Fruit fly (Drosophila melanogaster) whole organism, prepupa: Measurements from ENCODE around the gene CG6026.

Source experiments
- Blimp-1 ChIP-seq: fragments of 200-800 bp; sonication (Bioruptor generic); optimal IDR thresholded peaks from 3 replicates; lab custom pipeline; 2017; ENCODE audit warnings: missing biosample characterization, missing genetic modification characterization, mild to moderate bottlenecking, moderate library complexity, missing genetic modification reagents
- CG10631 ChIP-seq: fragments of 200-800 bp; sonication (Bioruptor generic); optimal IDR thresholded peaks from 2 replicates; lab custom pipeline; 2016; ENCODE audit warnings: missing biosample characterization, missing genetic modification characterization
- CG11762 ChIP-seq: fragments of 200-800 bp; sonication (Bioruptor generic); optimal IDR thresholded peaks from 3 replicates; lab custom pipeline; 2016; ENCODE audit warnings: missing biosample characterization, missing genetic modification characterization; ENCODE audit not compliant: insufficient read depth
- CG11902 ChIP-seq: fragments of 200-800 bp; sonication (Bioruptor generic); optimal IDR thresholded peaks from 3 replicates; lab custom pipeline; 2016; ENCODE audit warnings: missing biosample characterization, missing genetic modification characterization
- CG15336 ChIP-seq: fragments of 200-800 bp; sonication (Bioruptor generic); IDR thresholded peaks from 2 replicates; pipeline ENCODE4 v1.3.6; 2022; ENCODE audit warnings: missing biosample characterization, missing genetic modification characterization
- CG1621 ChIP-seq: fragments of 200-800 bp; sonication (Bioruptor generic); optimal IDR thresholded peaks from 3 replicates; lab custom pipeline; 2018; ENCODE audit warnings: missing biosample characterization, mild to moderate bottlenecking, missing genetic modification characterization
- CG16779 ChIP-seq: fragments of 200-800 bp; sonication (Bioruptor generic); optimal IDR thresholded peaks from 3 replicates; lab custom pipeline; 2017; ENCODE audit warnings: missing biosample characterization, mild to moderate bottlenecking, missing genetic modification characterization
- CG3032 ChIP-seq: fragments of 200-800 bp; optimal IDR thresholded peaks from 2 replicates; lab custom pipeline; 2019; ENCODE audit warnings: missing biosample characterization, mild to moderate bottlenecking, missing genetic modification characterization, moderate library complexity
- CG3919 ChIP-seq: fragments of 200-800 bp; sonication (Bioruptor generic); optimal IDR thresholded peaks from 3 replicates; lab custom pipeline; 2016; ENCODE audit warnings: missing biosample characterization, missing genetic modification characterization
- CG6163 ChIP-seq: fragments of 200-800 bp; sonication (Bioruptor generic); IDR thresholded peaks from 3 replicates; pipeline ENCODE4 v1.3.6; 2022; ENCODE audit warnings: missing biosample characterization, missing genetic modification characterization
- CG6276 ChIP-seq: fragments of 200-800 bp; sonication (Bioruptor generic); optimal IDR thresholded peaks from 2 replicates; lab custom pipeline; 2017; ENCODE audit warnings: missing biosample characterization, mild to moderate bottlenecking, missing genetic modification characterization
- CG6792 ChIP-seq: fragments of 200-800 bp; sonication (Bioruptor generic); optimal IDR thresholded peaks from 3 replicates; lab custom pipeline; 2016; ENCODE audit warnings: missing biosample characterization, missing genetic modification characterization
- CG6854 ChIP-seq: fragments of 200-800 bp; sonication (Bioruptor generic); optimal IDR thresholded peaks from 2 replicates; lab custom pipeline; 2017; ENCODE audit warnings: missing biosample characterization, mild to moderate bottlenecking, missing genetic modification characterization
- CG7368 ChIP-seq: fragments of 200-800 bp; sonication (Bioruptor generic); optimal IDR thresholded peaks from 3 replicates; lab custom pipeline; 2016; ENCODE audit warnings: missing biosample characterization, missing genetic modification characterization
- CG8119 ChIP-seq: fragments of 200-800 bp; sonication (Bioruptor generic); IDR thresholded peaks from 3 replicates; pipeline ENCODE4 v1.3.6; 2022; ENCODE audit warnings: missing biosample characterization, missing genetic modification characterization
- CG8632 ChIP-seq: fragments of 200-800 bp; sonication (Bioruptor generic); optimal IDR thresholded peaks from 3 replicates; lab custom pipeline; 2016; ENCODE audit warnings: missing biosample characterization, missing genetic modification characterization
- CG9139 ChIP-seq: fragments of 200-800 bp; sonication (Bioruptor generic); optimal IDR thresholded peaks from 3 replicates; lab custom pipeline; 2017; ENCODE audit warnings: missing biosample characterization, mild to moderate bottlenecking, missing genetic modification characterization
- Eip75B ChIP-seq: fragments of 200-800 bp; sonication (Bioruptor generic); optimal IDR thresholded peaks from 3 replicates; lab custom pipeline; 2016; ENCODE audit warnings: missing biosample characterization, missing genetic modification characterization
- Eip78C ChIP-seq: fragments of 200-800 bp; sonication (Bioruptor generic); peaks from one replicate; lab custom pipeline; 2016; ENCODE audit warnings: missing biosample characterization, missing genetic modification characterization
- Eip93F ChIP-seq: fragments of 200-800 bp; sonication (Bioruptor generic); optimal IDR thresholded peaks from 2 replicates; lab custom pipeline; 2016; ENCODE audit warnings: missing biosample characterization, mild to moderate bottlenecking, missing genetic modification characterization
- Ets21C ChIP-seq: fragments of 200-800 bp; sonication (Bioruptor generic); optimal IDR thresholded peaks from 3 replicates; lab custom pipeline; 2016; ENCODE audit warnings: missing biosample characterization, missing genetic modification characterization
- Ets96B ChIP-seq: fragments of 200-800 bp; optimal IDR thresholded peaks from 2 replicates; lab custom pipeline; 2019; ENCODE audit warnings: missing biosample characterization, mild to moderate bottlenecking, missing genetic modification characterization, moderate library complexity
- Gug ChIP-seq: fragments of 200-800 bp; sonication (Bioruptor generic); IDR thresholded peaks from 2 replicates; pipeline ENCODE4 v1.3.6; 2022; ENCODE audit warnings: missing biosample characterization, missing genetic modification characterization
- Hr38 ChIP-seq: sonication (Bioruptor generic); optimal IDR thresholded peaks from 2 replicates; lab custom pipeline; 2016; ENCODE audit warnings: missing biosample characterization, missing genetic modification characterization
- Hr4 ChIP-seq: fragments of 200-800 bp; sonication (Bioruptor generic); optimal IDR thresholded peaks from 3 replicates; lab custom pipeline; 2016; ENCODE audit warnings: missing biosample characterization, missing genetic modification characterization
- Lpt ChIP-seq: fragments of 200-800 bp; sonication (Bioruptor generic); optimal IDR thresholded peaks from 3 replicates; lab custom pipeline; 2016; ENCODE audit warnings: missing biosample characterization, missing genetic modification characterization
- Met ChIP-seq: fragments of 200-800 bp; sonication (Bioruptor generic); optimal IDR thresholded peaks from 3 replicates; lab custom pipeline; 2016; ENCODE audit warnings: missing biosample characterization, missing genetic modification characterization
- Smox ChIP-seq: fragments of 200-800 bp; sonication (Bioruptor generic); optimal IDR thresholded peaks from 3 replicates; lab custom pipeline; 2016; ENCODE audit warnings: missing biosample characterization, missing genetic modification characterization
- Sox102F ChIP-seq: fragments of 200-800 bp; sonication (Bioruptor generic); optimal IDR thresholded peaks from 2 replicates; lab custom pipeline; 2016; ENCODE audit warnings: missing biosample characterization, mild to moderate bottlenecking, missing genetic modification characterization
- Sox14 ChIP-seq: fragments of 200-800 bp; sonication (Bioruptor generic); optimal IDR thresholded peaks from 3 replicates; lab custom pipeline; 2016; ENCODE audit warnings: missing biosample characterization, missing genetic modification characterization
- Sox15 ChIP-seq: fragments of 200-800 bp; sonication (Bioruptor generic); optimal IDR thresholded peaks from 3 replicates; lab custom pipeline; 2016; ENCODE audit warnings: missing biosample characterization, missing genetic modification characterization
- achi ChIP-seq: fragments of 200-800 bp; sonication (Bioruptor generic); optimal IDR thresholded peaks from 3 replicates; lab custom pipeline; 2016; ENCODE audit warnings: missing biosample characterization, missing genetic modification characterization
- acj6 ChIP-seq: fragments of 200-800 bp; sonication (Bioruptor generic); optimal IDR thresholded peaks from 3 replicates; lab custom pipeline; 2016; ENCODE audit warnings: missing biosample characterization, missing genetic modification characterization
- dac ChIP-seq: fragments of 200-800 bp; sonication (Bioruptor generic); optimal IDR thresholded peaks from 2 replicates; lab custom pipeline; 2017; ENCODE audit warnings: missing biosample characterization, mild to moderate bottlenecking, missing genetic modification characterization
- eg ChIP-seq: fragments of 200-800 bp; sonication (Bioruptor generic); IDR thresholded peaks from 3 replicates; pipeline ENCODE4 v1.3.6; 2022; ENCODE audit warnings: missing biosample characterization, missing genetic modification characterization
- esn ChIP-seq: fragments of 200-800 bp; sonication (Bioruptor generic); optimal IDR thresholded peaks from 2 replicates; lab custom pipeline; 2016; ENCODE audit warnings: missing biosample characterization, mild to moderate bottlenecking, missing genetic modification characterization, moderate library complexity
- fd59A ChIP-seq: fragments of 200-800 bp; sonication (Bioruptor generic); optimal IDR thresholded peaks from 2 replicates; lab custom pipeline; 2017; ENCODE audit warnings: missing biosample characterization, mild to moderate bottlenecking, missing genetic modification characterization, missing genetic modification reagents
- fkh ChIP-seq: fragments of 200-800 bp; sonication (Bioruptor generic); optimal IDR thresholded peaks from 3 replicates; lab custom pipeline; 2017; ENCODE audit warnings: missing biosample characterization, mild to moderate bottlenecking, missing genetic modification characterization, moderate library complexity
- lz ChIP-seq: fragments of 200-800 bp; sonication (Bioruptor generic); optimal IDR thresholded peaks from 3 replicates; lab custom pipeline; 2016; ENCODE audit warnings: missing biosample characterization, missing genetic modification characterization
- net ChIP-seq: fragments of 200-800 bp; sonication (Bioruptor generic); optimal IDR thresholded peaks from 3 replicates; lab custom pipeline; 2016; ENCODE audit warnings: missing biosample characterization, missing genetic modification characterization
- salr ChIP-seq, 2 experiments: fragments of 200-800 bp; sonication (Bioruptor generic); optimal IDR thresholded peaks; 3 replicates each; lab custom pipeline; 2016 to 2018; ENCODE audit warnings: missing biosample characterization in 2 of 2, missing genetic modification characterization in 2 of 2, mild to moderate bottlenecking in 1 of 2
- spab ChIP-seq: fragments of 200-800 bp; sonication (Bioruptor generic); optimal IDR thresholded peaks from 2 replicates; lab custom pipeline; 2017; ENCODE audit warnings: missing biosample characterization, mild to moderate bottlenecking, missing genetic modification characterization, missing genetic modification reagents
- ss ChIP-seq, 2 experiments: fragments of 200-800 bp; sonication (Bioruptor generic); optimal IDR thresholded peaks; 2 replicates in 1 of 2; 3 replicates in 1 of 2; lab custom pipeline; 2017 to 2018; ENCODE audit warnings: mild to moderate bottlenecking in 2 of 2, missing biosample characterization in 2 of 2, missing genetic modification characterization in 2 of 2, moderate library complexity in 1 of 2
- topi ChIP-seq: fragments of 200-800 bp; sonication (Bioruptor generic); optimal IDR thresholded peaks from 3 replicates; lab custom pipeline; 2016; ENCODE audit warnings: missing biosample characterization, missing genetic modification characterization

Gene CG6026

DNA sequence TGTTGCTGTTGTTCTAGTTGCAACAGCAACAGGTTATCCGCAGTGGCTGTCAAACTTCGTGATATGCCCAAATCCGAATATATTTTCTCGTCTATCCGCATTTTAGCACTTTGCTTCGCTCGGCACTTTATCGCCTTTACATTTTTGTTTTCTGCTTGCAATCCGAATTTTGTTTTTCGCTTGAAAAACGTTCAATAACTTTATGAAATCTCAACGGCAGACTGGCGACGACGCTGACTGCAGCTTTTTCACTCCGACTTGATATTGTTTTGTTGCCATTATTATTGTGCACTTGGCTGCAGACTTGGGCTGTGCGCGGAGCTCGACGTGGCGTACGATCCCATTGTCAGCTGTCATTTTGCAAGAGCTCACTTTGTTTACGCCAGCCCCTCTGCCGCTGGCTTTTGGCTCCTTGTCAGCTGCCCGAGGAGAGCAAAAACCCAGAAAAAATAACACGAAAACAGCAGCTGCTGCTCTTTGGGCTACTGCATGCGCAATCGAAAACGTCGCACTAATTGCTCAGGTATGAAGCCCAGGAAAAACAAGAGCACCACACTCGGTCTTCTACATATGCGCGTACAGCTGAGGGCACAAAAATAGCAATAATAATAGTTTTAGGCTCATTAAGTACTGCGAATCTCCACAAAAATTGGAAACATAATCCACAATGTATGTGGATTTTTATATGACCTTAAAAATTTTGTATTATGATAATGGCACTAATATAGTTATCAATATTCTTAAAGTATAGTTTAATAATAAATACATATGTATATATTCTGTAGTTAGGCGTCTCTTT, 47.0 kb upstream of the CG6026 start (continued):
- TF ChIP-seq Ets21C (no peak), Blimp-1 (GFP tag; lab: Kevin White, UChicago) (no peak), CG11902 (GFP tag; lab: Kevin White, UChicago) (no peak), Smox (GFP tag; lab: Kevin White, UChicago) (peak; percentile 16), achi (GFP tag; lab: Kevin White, UChicago) (peak; percentile 39), dac (GFP tag; lab: Kevin White, UChicago) (no peak), Eip93F (GFP tag; lab: Kevin White, UChicago) (no peak), Sox102F (GFP tag; lab: Kevin White, UChicago) (no peak), CG3919 (no peak), CG16779 (no peak), Eip78C (GFP tag; lab: Kevin White, UChicago) (peak; percentile 68), lz (GFP tag; lab: Kevin White, UChicago) (peak; percentile 3), CG1621 (tag; lab: Kevin White, UChicago) (no peak), Sox15 (GFP tag; lab: Kevin White, UChicago) (no peak), topi (GFP tag; lab: Kevin White, UChicago) (no peak), CG3032 (tag; lab: Kevin White, UChicago) (no peak), CG9139 (GFP tag; lab: Kevin White, UChicago) (no peak), CG6276 (GFP tag; lab: Kevin White, UChicago) (peak; percentile 42), CG6792 (GFP tag; lab: Kevin White, UChicago) (no peak), fkh (no peak), CG8119 (peak; percentile 38; the same call in 1 of the 3 replicates), Met (peak; percentile 16)
- TF ChIP-seq, all 60 proteins: peak for 26

DNA sequence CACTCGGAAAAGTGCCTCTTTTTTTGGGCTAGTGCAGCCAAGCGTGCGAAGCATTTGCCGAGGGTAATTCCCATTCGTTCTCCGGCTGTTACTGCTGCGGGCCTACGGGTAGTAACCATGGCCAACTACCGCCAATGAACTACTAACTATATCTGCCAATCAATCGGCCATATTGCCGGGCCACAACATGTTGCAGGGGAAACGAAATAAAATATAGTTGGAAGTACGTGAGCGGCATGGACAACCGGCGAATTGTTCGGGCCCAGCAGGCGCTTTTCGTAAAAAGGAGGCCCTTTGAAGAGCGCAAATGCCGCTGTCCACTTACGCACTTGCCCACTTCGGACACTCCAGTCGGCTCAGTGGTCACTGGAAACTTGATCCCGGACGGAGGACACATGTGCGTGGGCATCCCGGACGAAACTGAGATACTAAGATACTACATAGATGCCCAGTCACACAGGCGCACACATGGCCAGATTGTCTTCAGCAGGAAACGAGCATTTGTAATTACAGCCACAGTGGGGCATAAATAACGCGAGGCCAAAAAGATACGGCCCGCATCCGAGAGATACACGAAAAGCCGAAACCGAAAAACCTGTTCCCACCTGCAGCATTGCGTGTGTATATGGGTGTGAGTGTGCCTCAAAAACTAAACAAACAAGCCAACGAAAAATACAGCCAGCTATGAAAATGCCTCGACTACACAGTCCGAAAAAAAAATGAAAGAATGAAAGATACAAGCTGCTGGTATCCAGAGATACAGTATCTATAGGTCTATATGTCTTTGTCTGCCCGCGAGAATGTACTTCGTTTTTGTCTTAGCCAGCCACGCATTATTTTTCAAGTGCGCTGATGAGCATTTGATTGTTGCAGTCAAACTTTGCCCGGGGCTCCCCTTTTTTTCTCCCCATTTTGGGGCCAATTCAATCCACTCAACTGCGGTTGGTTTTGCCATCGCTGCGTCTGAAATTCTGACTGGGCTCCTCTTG, 45.6 kb upstream of the CG6026 start:
- TF ChIP-seq CG6276 (GFP tag; lab: Kevin White, UChicago), result peak; percentile 39
- TF ChIP-seq Hr38 (GFP tag; lab: Kevin White, UChicago), result no peak
- TF ChIP-seq Gug (GFP tag; lab: Robert Waterston, UW), result no peak
- no peak for TF ChIP-seq CG6854 (GFP tag; lab: Kevin White, UChicago)
- TF ChIP-seq fd59A, result peak; percentile 19
- TF ChIP-seq CG7368 (GFP tag; lab: Kevin White, UChicago), result peak; percentile 32
- TF ChIP-seq CG15336 (GFP tag; lab: Robert Waterston, UW), result peak; percentile 61; the same call in 1 of the 2 replicates
- TF ChIP-seq Eip78C (GFP tag; lab: Kevin White, UChicago), result peak; percentile 86
- TF ChIP-seq Hr4 (GFP tag; lab: Kevin White, UChicago), result peak; percentile 47
- TF ChIP-seq CG16779, result no peak
- peak; percentile 68 for TF ChIP-seq Lpt (GFP tag; lab: Kevin White, UChicago)
- peak; percentile 39 for TF ChIP-seq achi (GFP tag; lab: Kevin White, UChicago)
- peak; percentile 60 for TF ChIP-seq net (GFP tag; lab: Kevin White, UChicago)
- no peak for TF ChIP-seq Sox102F (GFP tag; lab: Kevin White, UChicago)
- peak; percentile 13 for TF ChIP-seq CG10631 (GFP tag; lab: Kevin White, UChicago)
- no peak for TF ChIP-seq Ets96B
- TF ChIP-seq lz (GFP tag; lab: Kevin White, UChicago), result peak; percentile 2
- peak; percentile 46 for TF ChIP-seq esn (GFP tag; lab: Kevin White, UChicago)
- TF ChIP-seq Blimp-1 (GFP tag; lab: Kevin White, UChicago), result no peak
- TF ChIP-seq CG11902 (GFP tag; lab: Kevin White, UChicago), result peak; percentile 16
- TF ChIP-seq CG1621 (tag; lab: Kevin White, UChicago), result peak; percentile 56
- no peak for TF ChIP-seq ss (GFP tag; optimal IDR thresholded peaks at IDR 0.05; lab: Kevin White, UChicago)
- TF ChIP-seq Sox14 (GFP tag; lab: Kevin White, UChicago), result peak; percentile 53
- TF ChIP-seq acj6 (GFP tag; lab: Kevin White, UChicago), result peak; percentile 17
- no peak for TF ChIP-seq CG8632 (GFP tag; lab: Kevin White, UChicago)
- TF ChIP-seq CG9139 (GFP tag; lab: Kevin White, UChicago), result no peak
- peak; percentile 12 for TF ChIP-seq CG6792 (GFP tag; lab: Kevin White, UChicago)
- TF ChIP-seq Eip75B (GFP tag; lab: Kevin White, UChicago), result no peak
- no peak for TF ChIP-seq spab (GFP tag; lab: Kevin White, UChicago)
- TF ChIP-seq salr (GFP tag; optimal IDR thresholded peaks at IDR 0.05; lab: Kevin White, UChicago), result no peak
- peak; percentile 7 for TF ChIP-seq Sox15 (GFP tag; lab: Kevin White, UChicago)
- TF ChIP-seq CG11762 (GFP tag; lab: Kevin White, UChicago), result no peak
- peak; percentile 38 for TF ChIP-seq topi (GFP tag; lab: Kevin White, UChicago)
- no peak for TF ChIP-seq CG6163 (GFP tag; lab: Robert Waterston, UW)
- peak; percentile 37; the same call in 2 of the 3 replicates for TF ChIP-seq eg (GFP tag; lab: Robert Waterston, UW)
